Worm (Caenorhabditis elegans): Measurements from ENCODE around the gene T11F8.4.
"Not testable (repeated sequence)": the region's sequence is repeated elsewhere in the genome, so short reads cannot be mapped to it uniquely, and the experiment has no call there.

T11F8.4 gene

DNA sequence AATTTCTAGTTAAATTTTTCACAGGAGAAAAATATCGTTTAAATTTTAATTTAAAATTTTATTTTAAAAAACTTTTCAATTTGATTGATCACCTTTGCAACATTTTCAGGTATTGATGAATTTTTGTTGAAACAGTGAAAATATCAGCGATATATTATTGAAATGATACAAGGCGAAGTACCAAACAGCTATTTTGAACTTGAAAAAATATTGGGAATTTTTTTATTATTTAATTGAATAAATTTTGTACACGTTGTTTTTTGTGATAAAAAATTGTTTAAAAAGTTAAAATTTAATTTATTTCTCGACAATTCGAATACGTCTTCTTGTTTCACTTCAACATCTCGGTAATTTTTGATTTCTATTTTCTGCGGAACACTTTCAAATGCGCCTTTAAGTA is 17.3 kb upstream of the T11F8.4 start, which contains the start of gene B0273.1:
Gene B0273.1 (plus strand): TSS at position 301 of the 400 bp plus-strand sequence.
- no peak for TF ChIP-seq mbf-1 (tag; optimal IDR thresholded peaks at IDR 0.05)
- TF ChIP-seq ztf-11 (tag; optimal IDR thresholded peaks at IDR 0.05): no peak
- TF ChIP-seq snpc-4 (tag; optimal IDR thresholded peaks at IDR 0.05): no peak
- no peak for TF ChIP-seq ZK546.5 (tag; optimal IDR thresholded peaks at IDR 0.05)
- TF ChIP-seq ama-1 (optimal IDR thresholded peaks at IDR 0.05): no peak
- TF ChIP-seq elt-3 (tag; optimal IDR thresholded peaks at IDR 0.05): no peak
- no peak for TF ChIP-seq unc-62 (GFP tag; optimal IDR thresholded peaks at IDR 0.05)
- no peak for TF ChIP-seq sem-4 (tag; optimal IDR thresholded peaks at IDR 0.05)
- TF ChIP-seq nhr-25 (tag; optimal IDR thresholded peaks at IDR 0.05): no peak

- TF ChIP-seq elt-3 (tag; optimal IDR thresholded peaks at IDR 0.05) (no peak), mab-5 (tag; optimal IDR thresholded peaks at IDR 0.05) (peak; percentile 64)
Measured at ce11 chrIV:5493135-5493534, 16.8 kb upstream of the T11F8.4 start.

DNA sequence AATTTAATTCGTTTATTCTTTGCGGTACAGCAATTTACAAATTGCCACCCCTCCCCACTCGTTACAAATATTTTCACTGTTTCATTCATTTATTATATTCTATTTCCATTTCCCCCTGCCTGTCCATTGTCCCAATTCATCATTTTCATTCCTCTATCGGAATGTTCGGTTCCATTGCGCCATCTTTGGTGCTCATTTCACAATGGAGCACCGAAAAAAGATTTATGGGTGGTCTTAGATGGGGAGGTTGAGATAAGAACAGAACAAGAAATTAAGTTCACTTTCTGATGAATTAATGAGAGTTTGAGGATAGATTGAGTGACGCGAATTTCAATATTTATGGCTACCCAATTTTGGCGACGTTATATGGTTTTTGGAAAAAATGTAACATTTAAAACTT is 15.8 kb upstream of the T11F8.4 start:
- TF ChIP-seq mab-5 (tag; optimal IDR thresholded peaks at IDR 0.05): peak; percentile 92
- TF ChIP-seq skn-1 (tag; optimal IDR thresholded peaks at IDR 0.05): no peak
- peak; percentile 20 for TF ChIP-seq unc-55 (GFP tag; optimal IDR thresholded peaks at IDR 0.05)

- not testable (repeated sequence) for TF ChIP-seq nhr-6, nhr-237, C34F6.9 (tag; optimal IDR thresholded peaks at IDR 0.05)
Measured at ce11 chrIV:5491054-5491453, 14.7 kb upstream of the T11F8.4 start, which contains the start of gene B0273.115. TSS of gene B0273.115 (minus strand) at chrIV:5491154.

DNA sequence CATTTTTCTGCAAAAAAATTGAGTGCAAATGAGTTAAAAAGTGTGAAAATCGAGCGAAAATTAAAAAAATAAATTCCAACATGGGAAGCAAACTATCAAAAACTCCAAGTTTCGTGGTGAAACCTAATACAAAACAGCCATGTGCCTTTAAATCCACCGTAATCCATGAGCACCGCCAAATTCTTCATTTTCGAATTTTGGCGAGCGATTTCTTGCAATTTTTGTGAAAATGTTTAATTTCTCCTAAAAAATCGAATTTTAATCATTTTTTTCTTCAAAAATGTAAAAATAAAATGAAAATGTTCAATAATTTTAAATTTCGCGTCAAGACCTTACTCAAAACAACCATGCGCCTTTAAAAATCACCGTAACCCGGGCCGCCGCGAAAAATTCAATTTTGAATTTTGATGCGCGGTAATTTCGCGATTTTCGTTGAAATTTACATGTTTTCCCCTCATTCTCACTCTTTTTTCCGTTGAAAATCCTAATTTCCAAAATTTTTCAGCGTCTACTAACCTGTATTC is 9.9 kb upstream of the T11F8.4 start, which contains the start of the genes snpc-3.1 and puf-7:
Gene snpc-3.1 (minus strand): TSS at position 51 of the 524 bp plus-strand sequence.
Gene puf-7 (plus strand): TSS at position 506 of the 524 bp plus-strand sequence.
- TF ChIP-seq nhr-23 (tag; optimal IDR thresholded peaks at IDR 0.05); unc-62 (GFP tag; optimal IDR thresholded peaks at IDR 0.05); nhr-25 (tag; optimal IDR thresholded peaks at IDR 0.05): not testable (repeated sequence)

ce11 chrIV:5482723-5483122 is 6.4 kb upstream of the T11F8.4 start, which contains the start of gene T11F8.5:
TSS of gene T11F8.5 (plus strand) at chrIV:5483023.
- no peak for TF ChIP-seq C34F6.9 (tag; optimal IDR thresholded peaks at IDR 0.05)
- no peak for TF ChIP-seq nhr-21 (tag; optimal IDR thresholded peaks at IDR 0.05)
- no peak for TF ChIP-seq unc-62 (GFP tag; optimal IDR thresholded peaks at IDR 0.05)
- no peak for TF ChIP-seq ZK546.5 (tag; optimal IDR thresholded peaks at IDR 0.05)
- TF ChIP-seq nhr-77 (tag; optimal IDR thresholded peaks at IDR 0.05): no peak
- no peak for TF ChIP-seq unc-39 (tag; optimal IDR thresholded peaks at IDR 0.05)
- no peak for TF ChIP-seq Y55F3AM.14 (GFP tag; optimal IDR thresholded peaks at IDR 0.05)

ce11 chrIV:5482231-5482630 is 5.9 kb upstream of the T11F8.4 start, which contains the start of gene T11F8.12:
TSS of gene T11F8.12 (minus strand) at chrIV:5482331.
- TF ChIP-seq fos-1 (tag; optimal IDR thresholded peaks at IDR 0.05): no peak

- TF ChIP-seq nhr-11 (tag; optimal IDR thresholded peaks at IDR 0.05): no peak
- no peak for TF ChIP-seq snpc-4 (tag; optimal IDR thresholded peaks at IDR 0.05)
- no peak for TF ChIP-seq zag-1 (tag; optimal IDR thresholded peaks at IDR 0.05)
Measured at ce11 chrIV:5479289-5479688, 2.9 kb upstream of the T11F8.4 start, which contains the start of gene T11F8.1. TSS of gene T11F8.1 (plus strand) at chrIV:5479589.

ce11 chrIV:5473098-5473497 is 3.3 kb downstream of the T11F8.4 start:
- TF ChIP-seq Y55F3AM.14 (GFP tag; optimal IDR thresholded peaks at IDR 0.05): no peak

DNA sequence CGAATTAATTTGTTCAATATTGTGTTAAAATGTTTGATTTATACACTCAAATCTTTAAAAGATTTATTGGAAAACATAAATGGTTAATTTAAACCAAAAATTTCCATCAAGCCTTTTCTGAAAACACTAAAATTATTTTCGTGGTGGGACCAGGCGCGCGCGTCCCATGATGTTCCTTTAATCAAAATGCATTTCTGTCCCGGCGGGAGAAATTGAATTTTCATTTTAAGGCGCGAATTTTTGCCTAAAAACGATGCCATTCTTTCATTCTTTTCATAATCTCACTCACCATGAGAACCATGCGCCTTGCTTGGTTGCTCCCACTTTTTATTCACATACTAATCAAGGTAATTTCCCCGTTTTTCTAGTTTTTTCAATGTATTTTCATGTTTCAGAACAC is 6.6 kb downstream of the T11F8.4 start, which contains the start of gene rme-2:
Gene rme-2 (plus strand): TSS at position 288 of the 400 bp plus-strand sequence.
- TF ChIP-seq nhr-77 (tag; optimal IDR thresholded peaks at IDR 0.05) (no peak), nhr-25 (tag; optimal IDR thresholded peaks at IDR 0.05) (no peak), lin-11 (tag; optimal IDR thresholded peaks at IDR 0.05) (no peak), nhr-6 (tag; optimal IDR thresholded peaks at IDR 0.05) (no peak), alr-1 (tag; optimal IDR thresholded peaks at IDR 0.05) (no peak), R02D3.7 (tag; optimal IDR thresholded peaks at IDR 0.05) (no peak), zag-1 (tag; optimal IDR thresholded peaks at IDR 0.05) (no peak), unc-39 (tag; optimal IDR thresholded peaks at IDR 0.05) (no peak), elt-3 (tag; optimal IDR thresholded peaks at IDR 0.05) (no peak)
